Fruit fly (Drosophila melanogaster): Measurements from ENCODE around the gene wrd.
A peak's percentile ranks its signal among the peaks of the same experiment; 100 is the strongest.

Gene wrd

DNA sequence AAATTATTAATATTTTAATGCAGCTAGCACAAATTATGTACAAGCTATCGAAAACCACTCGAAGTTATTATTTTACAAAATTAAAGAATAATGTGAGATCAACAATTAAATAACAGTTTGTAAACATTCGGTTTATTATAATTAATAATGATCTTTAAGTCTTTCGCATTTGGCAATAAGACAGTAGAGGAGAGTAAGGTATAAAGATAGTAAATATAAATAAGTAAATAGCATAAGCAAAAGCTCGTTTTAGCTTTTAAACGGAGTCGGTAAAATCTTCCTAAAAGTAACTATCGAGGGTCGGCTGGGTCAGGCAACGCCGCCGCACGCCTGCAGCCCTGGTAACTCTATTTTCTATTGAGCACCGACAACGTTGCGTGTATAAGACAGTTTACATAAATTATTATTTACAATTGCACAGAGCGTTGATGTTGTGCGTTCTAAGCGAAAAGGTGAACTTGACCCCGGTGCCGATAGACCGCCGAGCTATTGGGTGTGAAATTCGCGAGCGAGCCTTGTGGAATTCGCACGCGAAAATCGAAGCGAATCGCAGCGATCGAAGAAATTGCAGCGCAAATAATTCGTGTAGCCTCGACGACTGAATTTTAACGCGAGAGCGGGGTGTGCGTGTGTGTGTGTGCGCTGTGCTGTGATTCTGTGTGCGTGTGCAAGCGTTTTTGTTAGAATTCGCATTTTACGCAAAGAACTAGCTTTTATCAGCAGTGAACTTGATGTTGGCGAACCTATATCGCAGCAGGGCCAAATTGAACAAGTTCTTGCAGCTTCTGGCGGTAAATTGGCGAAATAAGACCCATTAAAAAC lies at the start of gene wrd:
Gene wrd, plus strand, starts transcription at position 342 of the 822 bp plus-strand sequence.
- TF ChIP-seq CG17801 (GFP tag; optimal IDR thresholded peaks at IDR 0.05; ENCODE audit: partially characterized antibody) = peak; percentile 27

DNA sequence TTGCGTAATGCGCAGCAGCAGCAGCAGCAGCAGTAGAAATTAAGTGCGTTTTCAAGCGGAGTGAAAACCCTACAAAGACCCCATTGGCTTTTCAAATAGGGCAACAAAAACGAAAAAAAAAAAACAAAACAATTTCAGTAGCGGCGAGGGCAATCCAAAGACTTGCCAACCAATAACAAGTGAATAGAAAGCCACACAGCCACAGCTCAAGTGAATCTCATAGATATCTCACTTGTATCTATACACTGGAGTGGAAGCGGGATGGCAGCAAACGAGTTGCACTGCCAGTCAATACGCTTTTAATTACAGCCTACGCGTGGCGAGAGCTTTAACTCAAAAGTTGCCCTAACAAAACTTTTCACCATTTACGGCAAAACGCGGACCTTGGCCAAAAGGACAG lies 49.3 kb upstream of the wrd start:
- no peak for TF ChIP-seq CG17801 (GFP tag; optimal IDR thresholded peaks at IDR 0.05; ENCODE audit: partially characterized antibody)

DNA sequence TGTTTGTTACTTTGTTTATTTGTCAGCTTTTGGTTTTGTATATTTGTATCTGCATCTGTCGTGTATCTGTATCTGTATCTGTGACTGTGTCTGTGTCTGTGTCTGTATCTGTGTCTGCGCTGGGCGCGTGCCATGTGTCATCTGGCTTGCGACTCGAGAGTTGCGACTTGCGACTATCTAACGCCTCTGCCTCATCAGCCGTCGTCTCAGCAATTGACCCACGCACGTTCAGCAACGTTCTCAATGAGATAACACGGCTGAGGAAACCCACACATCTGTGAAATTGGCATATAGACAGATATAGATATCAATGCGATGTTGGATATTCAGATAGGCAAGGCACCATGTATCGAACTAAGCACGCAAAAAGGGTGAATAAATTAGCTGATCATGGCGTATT lies 48.9 kb upstream of the wrd start:
- TF ChIP-seq CG17801 (GFP tag; optimal IDR thresholded peaks at IDR 0.05; ENCODE audit: partially characterized antibody) = no peak

DNA sequence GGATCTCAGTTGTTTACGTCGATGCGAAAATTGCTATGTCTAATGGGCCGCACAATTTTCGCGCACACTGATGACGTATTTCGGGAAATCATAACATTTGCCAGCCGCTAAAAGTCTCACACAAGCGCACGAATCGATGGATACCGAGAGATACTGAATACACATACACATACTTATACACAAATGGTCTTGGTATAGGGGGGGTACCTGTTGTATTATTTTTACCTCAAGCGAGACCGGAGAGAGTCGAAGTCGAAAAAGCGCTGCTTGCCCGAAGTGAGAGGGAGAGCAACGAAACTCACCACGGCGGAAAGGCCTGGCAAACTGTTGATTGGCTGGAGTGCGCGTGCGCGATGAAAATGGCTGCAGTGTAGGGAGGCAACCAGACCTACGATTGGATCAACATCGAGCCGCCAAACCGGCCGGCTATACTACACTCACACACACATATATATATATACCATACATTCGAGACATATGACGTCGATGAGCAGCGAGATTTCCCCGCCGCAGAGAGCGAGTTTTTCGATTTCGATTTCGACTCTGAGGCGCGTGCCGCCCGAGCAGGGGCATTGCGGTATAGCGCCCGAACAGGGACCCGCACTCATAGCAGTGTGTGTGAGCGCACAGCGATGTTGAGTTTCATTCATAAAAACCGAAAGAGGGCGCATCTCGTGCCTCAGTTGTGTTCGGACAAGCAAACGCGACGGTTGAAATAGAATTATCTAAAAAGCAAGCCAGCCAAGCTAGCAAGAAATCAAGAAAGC lies 46.0 kb upstream of the wrd start:
- TF ChIP-seq CG17801 (GFP tag; optimal IDR thresholded peaks at IDR 0.05; ENCODE audit: partially characterized antibody) = peak; percentile 11

DNA sequence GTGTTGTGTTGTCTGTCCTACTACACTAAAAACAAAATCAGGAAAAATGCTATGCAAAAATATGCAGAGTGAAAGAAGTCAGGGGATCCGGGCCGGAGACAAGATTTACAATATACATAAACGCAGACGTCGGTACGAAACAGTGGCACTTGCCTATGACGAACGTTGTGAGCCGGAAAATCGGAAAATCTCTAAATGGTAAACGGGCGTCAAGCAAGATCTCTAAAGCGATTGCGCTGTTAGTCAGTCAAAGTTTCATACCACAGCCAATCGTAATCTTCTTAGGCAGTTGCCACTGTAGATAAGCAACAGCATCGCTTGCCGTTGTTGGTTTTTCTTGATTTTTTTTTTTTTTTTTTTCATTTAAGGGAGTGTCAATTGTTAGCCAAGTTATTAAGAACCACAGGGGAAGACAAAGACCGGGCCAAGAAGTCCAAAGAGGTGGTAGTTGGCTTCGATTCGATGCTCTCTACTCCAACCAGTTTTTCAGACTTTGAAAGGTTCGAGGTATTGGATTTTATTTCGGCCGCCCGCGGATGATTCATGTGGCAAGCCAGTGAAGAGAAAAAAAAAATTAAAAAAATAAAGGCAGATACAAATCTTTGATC lies 42.4 kb upstream of the wrd start:
- TF ChIP-seq CG17801 (GFP tag; optimal IDR thresholded peaks at IDR 0.05; ENCODE audit: partially characterized antibody) = no peak

DNA sequence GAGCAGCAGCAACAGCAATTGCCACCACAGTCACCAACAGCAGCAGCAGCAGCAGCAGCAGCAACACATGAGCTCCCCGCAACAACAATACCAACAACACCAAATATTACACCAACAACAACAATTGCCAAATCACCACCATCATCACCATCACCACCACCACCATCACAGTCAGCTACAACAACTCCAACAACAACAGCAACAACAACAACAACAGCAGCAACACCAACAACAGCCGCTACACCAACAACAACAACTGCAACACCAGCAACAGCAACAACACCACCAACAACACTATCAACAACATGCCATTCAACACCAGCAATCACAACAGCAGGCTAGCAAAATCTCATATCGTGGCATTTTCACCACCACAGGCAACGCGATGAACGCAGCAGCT lies 36.8 kb upstream of the wrd start:
- no peak for TF ChIP-seq CG17801 (GFP tag; optimal IDR thresholded peaks at IDR 0.05; ENCODE audit: partially characterized antibody)

DNA sequence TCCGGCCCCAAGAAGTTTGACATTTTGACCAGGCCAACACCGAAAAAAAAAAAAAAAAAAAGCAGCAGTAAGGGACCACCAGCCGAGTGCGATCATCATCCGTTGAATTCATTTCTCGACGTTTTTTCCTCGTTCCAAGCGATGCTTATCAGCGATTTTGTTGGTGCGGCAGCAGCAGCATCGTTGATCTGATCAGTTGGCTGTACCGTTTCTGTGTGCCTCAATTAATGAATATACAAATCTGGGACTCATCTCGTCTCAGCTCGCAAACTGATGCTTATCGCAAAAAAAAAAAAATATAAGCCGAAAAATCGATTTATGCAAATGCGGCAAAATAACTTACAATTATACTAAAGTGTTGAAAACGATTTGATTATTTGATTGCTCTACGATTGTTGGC lies 22.7 kb upstream of the wrd start:
- TF ChIP-seq CG17801 (GFP tag; optimal IDR thresholded peaks at IDR 0.05; ENCODE audit: partially characterized antibody) = no peak

DNA sequence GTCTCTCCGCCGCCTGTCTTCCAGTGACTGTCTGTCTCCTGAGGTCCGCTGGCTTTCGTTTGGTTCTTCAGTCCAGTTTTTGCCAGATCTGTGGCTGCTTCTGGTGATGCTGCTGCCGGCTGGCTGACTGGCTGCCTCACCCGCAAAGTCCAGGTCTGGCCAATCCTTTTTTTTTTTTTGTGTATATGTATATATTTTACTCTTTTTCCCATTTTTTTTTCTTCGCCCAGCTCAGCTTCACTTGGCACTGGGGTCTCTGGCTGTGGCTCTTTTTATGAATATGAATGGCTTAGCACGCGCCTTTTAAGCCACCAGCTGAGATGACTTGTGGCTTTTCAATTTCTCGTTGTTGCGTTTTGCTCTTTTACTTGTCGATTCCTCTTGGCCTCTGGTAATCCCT lies 20.9 kb upstream of the wrd start:
- no peak for TF ChIP-seq CG17801 (GFP tag; optimal IDR thresholded peaks at IDR 0.05; ENCODE audit: partially characterized antibody)

DNA sequence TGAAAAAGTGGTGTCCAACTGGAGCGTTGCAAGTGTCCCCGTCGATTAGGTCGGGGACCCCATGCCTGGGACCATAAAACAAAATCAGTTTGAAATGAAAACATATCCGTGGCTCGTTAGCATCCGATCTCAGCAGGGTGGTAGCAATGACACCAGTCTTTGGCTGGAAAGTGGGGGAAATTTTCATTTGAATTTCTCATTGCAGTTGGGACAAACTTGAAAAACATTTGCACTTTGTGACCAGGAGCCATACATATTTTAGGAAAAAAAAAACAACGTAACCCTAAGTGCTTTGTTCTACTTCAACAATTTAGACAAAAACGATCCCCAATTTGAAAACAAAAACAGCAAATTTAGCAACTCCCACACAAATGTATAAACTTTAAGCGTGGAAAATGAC lies 15.7 kb upstream of the wrd start, which contains the start of gene CG14316:
Gene CG14316, plus strand, starts transcription at position 301 of the 400 bp plus-strand sequence.
- no peak for TF ChIP-seq CG17801 (GFP tag; optimal IDR thresholded peaks at IDR 0.05; ENCODE audit: partially characterized antibody)

DNA sequence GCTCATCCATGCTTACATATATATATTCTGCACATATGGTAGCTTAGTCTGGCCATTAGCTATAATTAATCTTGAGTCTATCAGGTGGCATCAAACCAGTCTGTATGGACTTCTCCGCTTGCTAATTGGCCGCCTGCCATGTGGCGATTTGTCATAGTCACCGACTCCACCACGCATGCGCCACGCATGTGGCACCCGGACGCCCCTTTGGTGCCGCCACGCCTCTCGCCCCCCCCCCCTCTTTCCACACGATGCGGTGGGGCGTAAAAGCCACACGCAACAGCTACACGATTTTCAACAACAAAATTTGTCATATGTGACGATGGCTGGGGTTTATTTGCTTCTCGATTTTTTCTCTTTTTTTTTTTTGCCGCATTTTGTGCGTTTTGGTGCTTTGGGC lies 13.9 kb upstream of the wrd start:
- TF ChIP-seq CG17801 (GFP tag; optimal IDR thresholded peaks at IDR 0.05; ENCODE audit: partially characterized antibody) = no peak

DNA sequence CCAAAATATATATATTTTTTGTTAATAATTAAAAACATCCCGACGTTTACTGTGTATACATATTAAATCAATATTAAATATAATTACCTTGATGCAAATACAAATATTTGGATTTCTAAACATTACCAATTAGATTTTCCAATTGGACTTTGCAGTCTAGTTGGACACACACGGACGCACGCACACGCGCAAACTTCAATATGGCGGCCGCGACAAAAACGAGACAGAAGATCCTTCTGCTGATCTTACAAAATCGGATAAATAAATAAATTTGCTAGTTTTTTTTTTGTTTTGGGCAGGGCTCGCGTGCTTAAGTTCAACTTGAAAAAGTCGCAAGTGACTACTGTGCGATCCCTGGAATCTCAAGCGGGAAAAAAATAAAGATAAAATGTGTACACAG lies 10.9 kb upstream of the wrd start:
- no peak for TF ChIP-seq CG17801 (GFP tag; optimal IDR thresholded peaks at IDR 0.05; ENCODE audit: partially characterized antibody)

DNA sequence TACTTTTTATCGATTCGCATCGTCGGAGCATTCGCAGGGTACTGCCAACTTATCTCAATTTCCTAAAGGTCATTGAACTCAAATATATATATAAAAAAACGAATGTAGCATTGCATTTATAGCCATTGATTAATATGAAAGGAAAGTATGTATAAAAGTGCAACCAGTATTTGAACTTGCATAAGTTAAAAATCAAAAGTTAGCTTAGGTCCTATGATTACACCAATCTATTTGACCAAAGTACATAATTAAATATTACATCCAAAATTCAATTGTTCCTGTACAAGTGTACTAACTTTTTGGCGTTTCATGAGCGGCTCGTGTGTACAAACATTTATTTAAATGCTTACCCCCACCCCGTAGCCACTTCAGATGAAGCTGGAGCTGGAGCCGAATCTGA lies 10.1 kb upstream of the wrd start:
- no peak for TF ChIP-seq CG17801 (GFP tag; optimal IDR thresholded peaks at IDR 0.05; ENCODE audit: partially characterized antibody)

DNA sequence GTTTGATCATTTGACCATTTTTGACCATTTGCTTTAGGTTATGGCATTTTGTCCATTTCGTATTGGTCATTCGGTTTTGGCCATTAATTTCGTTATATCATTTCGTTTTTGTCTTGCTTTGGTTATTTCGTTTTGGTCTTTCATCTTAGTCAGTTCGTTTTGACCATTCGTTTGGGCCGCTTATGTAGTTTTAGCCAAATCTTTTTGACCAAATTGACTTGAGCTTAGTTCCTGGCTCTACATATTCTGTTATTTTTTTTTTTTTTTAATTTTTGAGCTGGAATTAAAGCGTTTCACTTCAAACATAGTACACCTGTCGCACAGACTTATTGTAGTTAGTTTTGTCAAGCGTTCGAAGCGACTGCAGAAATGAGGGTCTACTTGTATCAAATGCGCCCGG lies 9.2 kb upstream of the wrd start, which contains the start of gene CG14315:
Gene CG14315, plus strand, starts transcription at position 301 of the 400 bp plus-strand sequence.
- no peak for TF ChIP-seq CG17801 (GFP tag; optimal IDR thresholded peaks at IDR 0.05; ENCODE audit: partially characterized antibody)

DNA sequence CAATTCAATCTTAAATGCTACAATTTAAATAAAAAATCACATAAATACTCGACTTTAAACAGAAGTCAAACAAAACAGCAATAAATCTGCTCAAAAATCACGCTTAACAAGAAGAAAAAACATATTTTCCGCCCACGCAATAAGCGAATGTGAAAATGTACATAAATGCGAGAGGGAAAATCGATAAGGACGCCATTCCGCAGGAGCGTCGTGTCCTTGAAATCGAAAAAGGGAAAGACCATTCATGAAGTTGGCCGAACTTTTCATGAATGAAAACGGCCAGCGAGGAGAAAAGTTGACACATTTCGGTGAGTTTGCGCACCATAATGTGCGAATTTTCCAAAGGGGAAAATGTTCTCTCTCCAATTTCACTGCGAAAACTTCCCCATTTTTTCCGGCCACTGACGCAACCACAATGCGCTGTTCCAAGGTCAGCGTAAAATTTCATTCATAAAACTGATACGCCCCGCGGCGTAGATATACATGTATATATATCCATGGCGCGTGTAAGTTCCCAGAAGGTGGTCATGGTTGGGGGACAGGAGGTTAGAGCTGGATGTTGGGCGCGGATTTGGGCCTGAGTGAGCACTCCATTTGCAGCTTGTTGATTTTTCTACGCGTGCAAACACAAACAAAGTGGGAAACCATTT lies 7.3 kb upstream of the wrd start:
- no peak for TF ChIP-seq CG17801 (GFP tag; optimal IDR thresholded peaks at IDR 0.05; ENCODE audit: partially characterized antibody)

DNA sequence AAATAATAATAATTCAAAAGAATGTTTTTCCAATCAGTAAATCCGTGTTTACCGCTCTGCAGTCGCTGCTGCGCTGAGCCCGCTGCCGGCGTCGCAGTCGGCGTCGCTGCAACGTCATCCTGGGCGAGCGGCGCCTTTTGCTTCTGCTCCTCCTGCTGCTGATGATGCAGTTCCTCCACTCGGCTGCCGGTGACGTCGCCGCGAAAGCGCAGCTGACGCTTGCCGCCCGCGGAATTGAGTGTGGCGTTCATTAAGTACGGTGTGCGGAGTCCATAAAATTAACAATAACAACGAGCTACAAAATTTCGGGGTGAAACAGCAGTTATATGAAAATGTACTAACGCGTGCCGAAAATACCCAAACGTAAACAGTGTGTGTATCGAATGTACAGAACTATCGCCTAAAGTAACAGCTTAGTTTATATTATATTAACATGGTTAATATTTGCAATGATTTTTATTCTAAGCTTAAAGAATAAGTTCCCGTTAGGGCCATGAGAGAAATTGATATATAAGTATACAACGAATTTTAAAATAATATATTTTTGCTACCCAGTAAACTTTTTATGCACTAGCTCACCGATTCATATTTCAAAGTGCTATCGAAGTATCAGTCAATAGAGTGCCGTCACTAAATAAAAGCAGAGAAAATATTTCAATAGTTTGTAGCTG lies 3.4 kb upstream of the wrd start, which contains the start of the genes CG7218 and Cbp20:
Gene CG7218, minus strand, starts transcription at position 346 of the 671 bp plus-strand sequence.
Gene Cbp20, plus strand, starts transcription at position 610 of the 671 bp plus-strand sequence.
- peak; percentile 50 for TF ChIP-seq CG17801 (GFP tag; optimal IDR thresholded peaks at IDR 0.05; ENCODE audit: partially characterized antibody)

Measured in ovary, adult (tissue).